Worm (Caenorhabditis elegans) whole organism, L1 larva: ENCODE measurements around the gene R08C7.12.
A peak's percentile ranks its signal among the peaks of the same experiment; 100 is the strongest.

ENCODE experiments used
- C04F5.9 ChIP-seq: sonication (generic microtip); optimal IDR thresholded peaks from 2 replicates; lab custom pipeline; 2016; ENCODE audit warnings: missing genetic modification characterization, missing compliant biosample characterization
- C16A3.4 ChIP-seq: fragments of 150-350 bp; optimal IDR thresholded peaks from 2 replicates; lab custom pipeline; 2014; ENCODE audit warnings: missing biosample characterization, missing genetic modification characterization
- C34B4.2 ChIP-seq: sonication (generic microtip); optimal IDR thresholded peaks from 2 replicates; lab custom pipeline; 2017; ENCODE audit warnings: mild to moderate bottlenecking, missing genetic modification characterization, missing compliant biosample characterization
- alr-1 ChIP-seq: fragments of 200-800 bp; sonication (Bioruptor generic); optimal IDR thresholded peaks from 2 replicates; lab custom pipeline; 2018; ENCODE audit warnings: borderline replicate concordance, mild to moderate bottlenecking, missing genetic modification characterization, missing compliant biosample characterization
- aly-2 ChIP-seq: fragments of 150-350 bp; optimal IDR thresholded peaks from 2 replicates; lab custom pipeline; 2014; ENCODE audit warnings: missing biosample characterization, missing genetic modification characterization
- ama-1 ChIP-seq: fragments of 150-350 bp; optimal IDR thresholded peaks from 2 replicates; lab custom pipeline; 2014
- ceh-63 ChIP-seq: fragments of 200-800 bp; sonication (Bioruptor generic); optimal IDR thresholded peaks from 2 replicates; lab custom pipeline; 2018; ENCODE audit warnings: mild to moderate bottlenecking, missing genetic modification characterization, missing compliant biosample characterization
- ceh-8 ChIP-seq: fragments of 200-800 bp; sonication (Bioruptor generic); optimal IDR thresholded peaks from 2 replicates; lab custom pipeline; 2018; ENCODE audit warnings: mild to moderate bottlenecking, missing genetic modification characterization, moderate library complexity, missing compliant biosample characterization
- ceh-90 ChIP-seq: sonication (generic microtip); optimal IDR thresholded peaks from 2 replicates; lab custom pipeline; 2016; ENCODE audit warnings: missing genetic modification characterization, missing compliant biosample characterization
- dpl-1 ChIP-seq, 3 experiments: fragments of 150-350 bp in 2 of 3; sonication (generic microtip) in 1 of 3; optimal IDR thresholded peaks; 2 replicates each; lab custom pipeline; 2014 to 2017; ENCODE audit warnings: missing biosample characterization in 3 of 3, missing genetic modification characterization in 3 of 3, missing genetic modification reagents in 3 of 3
- dsc-1 ChIP-seq: sonication (generic microtip); optimal IDR thresholded peaks from 2 replicates; lab custom pipeline; 2016; ENCODE audit warnings: mild to moderate bottlenecking, missing genetic modification characterization, missing compliant biosample characterization
- efl-3 ChIP-seq: fragments of 200-800 bp; sonication (Bioruptor generic); optimal IDR thresholded peaks from 2 replicates; lab custom pipeline; 2018; ENCODE audit warnings: mild to moderate bottlenecking, missing genetic modification characterization, missing compliant biosample characterization
- egl-13 ChIP-seq: sonication (generic microtip); optimal IDR thresholded peaks from 2 replicates; lab custom pipeline; 2016; ENCODE audit warnings: missing genotype, missing genetic modification reagents, missing genetic modification characterization, missing compliant biosample characterization
- egl-27 ChIP-seq, 2 experiments: fragments of 150-350 bp in 1 of 2; sonication (generic microtip); optimal IDR thresholded peaks; 3 replicates each; lab custom pipeline; 2017 to 2018; ENCODE audit warnings: missing biosample characterization in 2 of 2, missing genetic modification characterization in 2 of 2, missing genetic modification reagents in 2 of 2
- elt-2 ChIP-seq: sonication (generic microtip); optimal IDR thresholded peaks from 2 replicates; lab custom pipeline; 2016; ENCODE audit warnings: missing genetic modification characterization, mild to moderate bottlenecking, inconsistent platforms, missing compliant biosample characterization, missing genetic modification reagents
- elt-3 ChIP-seq, 6 experiments: fragments of 150-350 bp in 1 of 6; sonication (generic microtip); optimal IDR thresholded peaks; 2 replicates each; lab custom pipeline; 2017 to 2018; ENCODE audit warnings: missing biosample characterization in 6 of 6, missing genetic modification characterization in 6 of 6, inconsistent platforms in 1 of 6
- ets-5 ChIP-seq: fragments of 200-800 bp; sonication (Bioruptor generic); IDR thresholded peaks from 2 replicates; pipeline ENCODE4 v1.3.6; 2022; ENCODE audit warnings: missing genetic modification characterization, missing compliant biosample characterization
- fkh-10 ChIP-seq: sonication (generic microtip); optimal IDR thresholded peaks from 2 replicates; lab custom pipeline; 2017; ENCODE audit warnings: missing biosample characterization, missing genetic modification reagents, missing genetic modification characterization
- fkh-4 ChIP-seq: sonication (generic microtip); optimal IDR thresholded peaks from 2 replicates; lab custom pipeline; 2016; ENCODE audit warnings: missing compliant biosample characterization, missing genetic modification characterization, borderline replicate concordance
- fkh-8 ChIP-seq: sonication (generic microtip); optimal IDR thresholded peaks from 2 replicates; lab custom pipeline; 2016; ENCODE audit warnings: mild to moderate bottlenecking, missing genetic modification characterization, missing compliant biosample characterization
- irx-1 ChIP-seq: sonication (generic microtip); optimal IDR thresholded peaks from 2 replicates; lab custom pipeline; 2016; ENCODE audit warnings: missing genetic modification characterization, missing compliant biosample characterization
- lin-13 ChIP-seq: fragments of 150-350 bp; optimal IDR thresholded peaks from 2 replicates; lab custom pipeline; 2014; ENCODE audit warnings: missing biosample characterization, missing genetic modification reagents, missing genetic modification characterization
- lin-14 ChIP-seq: fragments of 200-800 bp; sonication (Bioruptor generic); optimal IDR thresholded peaks from 2 replicates; lab custom pipeline; 2018; ENCODE audit warnings: mild to moderate bottlenecking, missing genetic modification characterization, moderate library complexity, missing compliant biosample characterization
- lin-35 ChIP-seq, 2 experiments: fragments of 150-350 bp; optimal IDR thresholded peaks; 2 replicates each; lab custom pipeline; 2014; ENCODE audit warnings: missing biosample characterization in 2 of 2, missing genetic modification characterization in 2 of 2, missing genetic modification reagents in 2 of 2
- mdl-1 ChIP-seq, 2 experiments: fragments of 150-350 bp; optimal IDR thresholded peaks; 2 replicates each; lab custom pipeline; 2014 to 2017; ENCODE audit warnings: missing biosample characterization in 2 of 2, missing genetic modification characterization in 2 of 2, inconsistent platforms in 1 of 2
- nhr-12 ChIP-seq: sonication (generic microtip); optimal IDR thresholded peaks from 2 replicates; lab custom pipeline; 2017; ENCODE audit warnings: missing biosample characterization, missing genetic modification characterization
- nhr-20 ChIP-seq: sonication (generic microtip); optimal IDR thresholded peaks from 2 replicates; lab custom pipeline; 2016; ENCODE audit warnings: mild to moderate bottlenecking, missing genetic modification characterization, missing compliant biosample characterization
- nhr-47 ChIP-seq: sonication (generic microtip); optimal IDR thresholded peaks from 2 replicates; lab custom pipeline; 2016; ENCODE audit warnings: mild to moderate bottlenecking, missing genetic modification characterization, moderate library complexity, missing compliant biosample characterization
- nhr-71 ChIP-seq: sonication (generic microtip); optimal IDR thresholded peaks from 2 replicates; lab custom pipeline; 2016; ENCODE audit warnings: mild to moderate bottlenecking, missing genetic modification characterization, moderate library complexity, missing compliant biosample characterization
- nhr-84 ChIP-seq: sonication (generic microtip); optimal IDR thresholded peaks from 2 replicates; lab custom pipeline; 2017; ENCODE audit warnings: missing biosample characterization, missing genetic modification characterization
- nhr-85 ChIP-seq: sonication (generic microtip); peaks from one replicate; lab custom pipeline; 2016; ENCODE audit warnings: missing genetic modification characterization, inconsistent platforms, missing compliant biosample characterization
- nhr-90 ChIP-seq: sonication (generic microtip); optimal IDR thresholded peaks from 2 replicates; lab custom pipeline; 2016; ENCODE audit warnings: mild to moderate bottlenecking, missing genetic modification characterization, missing compliant biosample characterization; ENCODE audit not compliant: poor library complexity
- pag-3 ChIP-seq: sonication (generic microtip); optimal IDR thresholded peaks from 2 replicates; lab custom pipeline; 2017; ENCODE audit warnings: missing genetic modification characterization, mild to moderate bottlenecking, missing compliant biosample characterization, antibody characterized with exemption, borderline replicate concordance; ENCODE audit not compliant: insufficient read depth
- pqm-1 ChIP-seq: sonication (generic microtip); optimal IDR thresholded peaks from 3 replicates; lab custom pipeline; 2017; ENCODE audit warnings: missing biosample characterization, missing genetic modification characterization
- rnt-1 ChIP-seq: sonication (generic microtip); optimal IDR thresholded peaks from 2 replicates; lab custom pipeline; 2016; ENCODE audit warnings: mild to moderate bottlenecking, missing genetic modification characterization, moderate library complexity, missing compliant biosample characterization
- skn-1 ChIP-seq: fragments of 150-350 bp; optimal IDR thresholded peaks from 2 replicates; lab custom pipeline; 2014; ENCODE audit warnings: missing biosample characterization, missing genetic modification characterization
- snpc-4 ChIP-seq: fragments of 150-350 bp; optimal IDR thresholded peaks from 2 replicates; lab custom pipeline; 2014; ENCODE audit warnings: missing biosample characterization, missing genetic modification characterization
- snu-23 ChIP-seq: sonication (generic microtip); optimal IDR thresholded peaks from 2 replicates; lab custom pipeline; 2016; ENCODE audit warnings: missing genetic modification characterization, missing compliant biosample characterization
- tbx-2 ChIP-seq: sonication (generic microtip); optimal IDR thresholded peaks from 2 replicates; lab custom pipeline; 2016; ENCODE audit warnings: missing genetic modification characterization, missing compliant biosample characterization
- unc-98 ChIP-seq: fragments of 200-800 bp; sonication (Bioruptor generic); IDR thresholded peaks from 2 replicates; pipeline ENCODE4 v1.3.6; 2022; ENCODE audit warnings: missing genetic modification characterization, missing compliant biosample characterization
- vab-15 ChIP-seq: sonication (generic microtip); optimal IDR thresholded peaks from 2 replicates; lab custom pipeline; 2017; ENCODE audit warnings: missing genotype, mild to moderate bottlenecking, missing genetic modification characterization, missing compliant biosample characterization
- zag-1 ChIP-seq: fragments of 150-350 bp; optimal IDR thresholded peaks from 2 replicates; lab custom pipeline; 2014; ENCODE audit warnings: missing biosample characterization, missing genetic modification characterization
- ztf-11 ChIP-seq, 2 experiments: sonication (generic microtip); optimal IDR thresholded peaks; 2 replicates each; lab custom pipeline; 2016 to 2017; ENCODE audit warnings: missing genetic modification characterization in 2 of 2, missing biosample characterization in 1 of 2, missing compliant biosample characterization in 1 of 2

The R08C7.12 gene

ce11 chrIV:4434441-4435084 is 15.0 kb upstream of the R08C7.12 start, which contains the start of the genes R08C7.8 and R08C7.4:
Gene R08C7.8 (minus strand): TSS chrIV:4434541.
Gene R08C7.4 (plus strand): TSS chrIV:4435034.
- TF ChIP-seq egl-27 (tag; optimal IDR thresholded peaks at IDR 0.05; lab: Kevin White, UChicago) (no peak), dpl-1 (GFP tag; optimal IDR thresholded peaks at IDR 0.05; lab: Kevin White, UChicago) (no peak), snpc-4 (tag; lab: Kevin White, UChicago) (no peak)

- TF ChIP-seq dsc-1 (tag; lab: Kevin White, UChicago) (no peak), lin-14 (GFP tag; lab: Kevin White, UChicago) (peak; percentile 69), elt-3 (tag; optimal IDR thresholded peaks at IDR 0.05; lab: Kevin White, UChicago) (peak in 1 of 6 experiments; percentile 16), egl-13 (tag; lab: Kevin White, UChicago) (no peak), snu-23 (GFP tag; lab: Kevin White, UChicago) (no peak), nhr-85 (tag; lab: Kevin White, UChicago) (peak; percentile 73), fkh-8 (no peak), lin-13 (GFP tag; lab: Kevin White, UChicago) (no peak), elt-2 (tag; lab: Kevin White, UChicago) (no peak), nhr-20 (peak; percentile 7)
These were observed 11.7 kb upstream of the R08C7.12 start for ce11 chrIV:4437825-4438224.

ce11 chrIV:4439190-4439589 is 10.3 kb upstream of the R08C7.12 start, which contains the start of gene fbxb-74:
Gene fbxb-74 (minus strand): TSS chrIV:4439290.
- no peak for TF ChIP-seq nhr-90 (tag; lab: Kevin White, UChicago)
- no peak for TF ChIP-seq irx-1
- no peak for TF ChIP-seq snpc-4 (tag; lab: Kevin White, UChicago)
- TF ChIP-seq ztf-11 (tag; optimal IDR thresholded peaks at IDR 0.05; lab: Kevin White, UChicago), result no peak
- no peak for TF ChIP-seq unc-98
- TF ChIP-seq aly-2, result no peak
- no peak for TF ChIP-seq nhr-71 (tag; lab: Kevin White, UChicago)
- TF ChIP-seq fkh-10, result no peak
- no peak for TF ChIP-seq alr-1 (tag; lab: Kevin White, UChicago)
- no peak for TF ChIP-seq ama-1 (lab: Kevin White, UChicago)
- no peak for TF ChIP-seq ceh-63 (GFP tag; lab: Kevin White, UChicago)
- no peak for TF ChIP-seq pqm-1 (tag; lab: Kevin White, UChicago)
- TF ChIP-seq efl-3 (GFP tag; lab: Kevin White, UChicago), result no peak
- no peak for TF ChIP-seq mdl-1 (tag; optimal IDR thresholded peaks at IDR 0.05; lab: Kevin White, UChicago)
- TF ChIP-seq rnt-1 (tag; lab: Kevin White, UChicago), result no peak
- no peak for TF ChIP-seq zag-1 (tag; lab: Kevin White, UChicago)
- TF ChIP-seq nhr-47 (tag; lab: Kevin White, UChicago), result no peak

- TF ChIP-seq pag-3 (tag; lab: Kevin White, UChicago), result no peak
These were observed 8.5 kb upstream of the R08C7.12 start, which contains the start of gene fbxb-75 for ce11 chrIV:4441077-4441476. Gene fbxb-75 (minus strand): TSS chrIV:4441177.

ce11 chrIV:4445711-4446290 is 3.7 kb upstream of the R08C7.12 start, which contains the start of the genes wapl-1 and htz-1:
Gene wapl-1 (minus strand): TSS chrIV:4445740.
Gene htz-1 (plus strand): TSS chrIV:4446216.
- TF ChIP-seq C34B4.2 (no peak), C04F5.9 (tag; lab: Kevin White, UChicago) (peak; percentile 89), fkh-4 (no peak), lin-35 (GFP tag; optimal IDR thresholded peaks at IDR 0.05; lab: Kevin White, UChicago) (peak; percentile 96 to 98), nhr-12 (tag; lab: Kevin White, UChicago) (no peak), tbx-2 (tag; lab: Kevin White, UChicago) (peak; percentile 97), snpc-4 (tag; lab: Kevin White, UChicago) (peak; percentile 84), rnt-1 (tag; lab: Kevin White, UChicago) (peak; percentile 96), C16A3.4 (tag; lab: Kevin White, UChicago) (peak; percentile 97), ceh-8 (peak; percentile 91), dsc-1 (tag; lab: Kevin White, UChicago) (peak; percentile 95), vab-15 (tag; lab: Kevin White, UChicago) (peak; percentile 88), skn-1 (tag; lab: Kevin White, UChicago) (peak; percentile 97), ceh-90 (tag; lab: Kevin White, UChicago) (peak; percentile 13), ceh-63 (GFP tag; lab: Kevin White, UChicago) (no peak), ets-5 (GFP tag; lab: Robert Waterston, UW) (no peak), nhr-84 (tag; lab: Kevin White, UChicago) (no peak), pqm-1 (tag; lab: Kevin White, UChicago) (no peak)
